Fruit fly (Drosophila melanogaster): ENCODE results near the gene Gfrl.

DNA sequence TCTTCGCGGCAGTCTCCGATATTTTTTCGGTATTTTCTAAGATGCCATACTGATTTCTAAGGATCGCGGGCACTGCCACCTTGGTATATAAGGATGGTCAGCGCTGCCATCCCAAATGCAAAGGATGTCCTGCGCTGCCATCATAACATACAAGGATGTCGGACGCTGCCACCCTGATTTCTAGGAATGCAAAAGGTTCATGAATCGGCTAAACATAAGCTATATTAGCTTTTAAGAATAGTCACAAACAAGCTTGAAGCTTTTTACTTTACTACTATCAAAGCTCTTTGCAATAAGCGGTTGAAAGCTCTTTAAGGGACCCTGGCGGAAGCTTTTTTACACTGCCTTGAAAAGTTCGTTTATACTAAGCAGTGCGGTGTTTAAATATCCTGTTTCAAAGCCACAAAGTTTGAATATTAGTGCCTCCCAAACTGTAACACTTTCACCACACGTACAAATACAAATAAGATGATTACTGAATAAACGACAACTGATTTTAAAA lies 20.1 kb downstream of the Gfrl start:
- TF ChIP-seq toe (GFP tag; optimal IDR thresholded peaks at IDR 0.05) (no peak), cic (GFP tag; optimal IDR thresholded peaks at IDR 0.05) (no peak), kay (GFP tag; ENCODE audit: borderline replicate concordance) (no peak), ovo (GFP tag; optimal IDR thresholded peaks at IDR 0.05) (no peak), tj (GFP tag; optimal IDR thresholded peaks at IDR 0.05) (no peak), Clk (GFP tag; optimal IDR thresholded peaks at IDR 0.05) (no peak), Mnt (GFP tag; optimal IDR thresholded peaks at IDR 0.05) (no peak), CG7045 (GFP tag; optimal IDR thresholded peaks at IDR 0.05) (no peak), CG12768 (GFP tag; optimal IDR thresholded peaks at IDR 0.05) (no peak), Crg-1 (GFP tag; optimal IDR thresholded peaks at IDR 0.05) (no peak), Hr96 (GFP tag; optimal IDR thresholded peaks at IDR 0.05) (no peak), cnc (optimal IDR thresholded peaks at IDR 0.05) (no peak)
